Worm (Caenorhabditis elegans): ENCODE measurements around the gene R144.12.

R144.12 gene

DNA sequence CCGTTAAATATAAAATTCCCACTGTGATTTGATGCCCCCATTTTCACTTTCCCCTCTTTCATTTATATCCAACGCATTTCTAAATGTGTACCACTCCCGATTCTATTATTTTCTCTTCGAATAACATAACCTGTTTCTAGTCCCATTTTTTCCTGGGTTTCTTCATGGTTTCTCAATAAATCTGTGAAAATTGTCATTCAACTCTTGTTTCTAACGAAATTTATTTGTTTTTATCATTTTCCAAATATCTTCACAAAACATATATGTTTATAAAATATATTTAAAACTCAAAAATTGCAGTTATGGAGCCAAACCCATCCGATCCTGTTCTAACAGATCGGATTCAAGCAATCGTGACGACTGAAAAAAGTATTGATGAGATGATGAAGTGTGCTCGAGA is 14.1 kb upstream of the R144.12 start, which contains the start of gene mdt-11:
Gene mdt-11, plus strand, starts transcription at position 301 of the 400 bp plus-strand sequence.
- no peak for TF ChIP-seq unc-62 (GFP tag; optimal IDR thresholded peaks at IDR 0.05)

DNA sequence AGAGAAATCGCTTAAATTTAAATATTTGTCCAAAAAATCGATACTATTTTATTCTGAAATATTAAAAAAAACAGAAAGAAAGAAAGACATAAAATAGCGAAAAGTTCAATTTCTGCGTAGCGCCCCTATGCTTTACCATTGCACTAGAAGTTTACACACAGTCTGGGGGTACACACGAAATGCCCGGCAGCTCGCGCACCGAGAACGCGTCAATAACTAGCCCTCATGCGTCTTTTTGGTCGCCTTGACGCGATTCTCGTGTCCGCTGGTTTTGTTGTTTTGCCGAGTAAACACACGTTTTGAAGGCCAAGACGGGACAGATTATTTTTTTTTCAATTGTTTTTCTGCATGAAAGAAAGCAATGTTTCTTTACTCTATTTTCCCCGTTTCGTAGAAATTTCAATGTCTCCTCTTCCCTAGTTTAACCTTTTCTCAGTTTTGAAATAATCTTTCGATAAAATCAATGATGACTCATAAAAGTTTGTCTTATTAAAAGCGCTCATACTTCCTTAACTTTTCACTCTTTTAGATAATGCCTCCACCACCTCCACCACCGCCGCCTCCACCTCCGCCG is 11.4 kb upstream of the R144.12 start, which contains the start of gene wip-1:
Gene wip-1, plus strand, starts transcription at position 524 of the 574 bp plus-strand sequence.
- no peak for TF ChIP-seq unc-62 (GFP tag; optimal IDR thresholded peaks at IDR 0.05)

DNA sequence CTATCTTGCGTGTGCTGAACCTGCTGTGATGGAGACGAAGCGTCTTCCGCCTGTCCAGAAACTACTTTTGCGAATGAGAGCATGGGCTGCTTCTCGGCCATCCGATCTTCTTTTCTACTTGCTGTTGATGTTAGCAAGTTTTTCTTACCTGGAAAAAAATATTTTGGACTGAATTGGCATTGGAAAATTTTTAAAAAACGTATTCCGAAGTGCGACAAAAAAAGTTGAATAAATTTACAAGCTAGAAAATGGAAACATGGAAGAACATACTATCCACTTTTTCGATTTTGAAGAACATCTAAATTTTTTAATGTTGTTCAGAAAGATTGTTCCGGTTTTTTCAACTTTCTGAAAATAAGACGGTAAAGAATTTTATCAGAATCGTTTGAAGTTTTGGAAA is 10.8 kb upstream of the R144.12 start, which contains the start of gene larp-1:
Gene larp-1, minus strand, starts transcription at position 101 of the 400 bp plus-strand sequence.
- TF ChIP-seq unc-62 (GFP tag; optimal IDR thresholded peaks at IDR 0.05), result no peak

DNA sequence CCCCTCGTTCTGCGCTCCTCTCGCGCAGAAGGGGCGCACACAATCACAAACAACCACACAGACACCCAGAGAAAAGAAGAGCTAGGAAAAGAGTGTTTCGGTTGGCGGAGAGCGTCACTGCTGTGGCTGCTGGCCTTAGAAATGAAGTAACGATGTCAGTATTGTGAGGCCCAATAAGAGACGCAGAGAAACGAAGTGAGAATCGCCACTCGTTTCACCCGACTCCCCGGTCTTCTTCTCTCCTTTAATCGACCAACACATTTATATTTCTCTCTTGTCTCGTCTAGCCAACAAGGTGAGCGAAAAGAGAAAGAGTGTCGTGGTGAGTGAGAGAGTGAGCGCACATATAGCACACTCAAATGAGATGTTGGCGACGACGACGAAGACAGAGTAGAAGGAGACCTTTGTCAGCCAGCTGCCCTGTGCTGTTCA is 7.2 kb upstream of the R144.12 start:
- TF ChIP-seq unc-62 (GFP tag; optimal IDR thresholded peaks at IDR 0.05), result no peak

DNA sequence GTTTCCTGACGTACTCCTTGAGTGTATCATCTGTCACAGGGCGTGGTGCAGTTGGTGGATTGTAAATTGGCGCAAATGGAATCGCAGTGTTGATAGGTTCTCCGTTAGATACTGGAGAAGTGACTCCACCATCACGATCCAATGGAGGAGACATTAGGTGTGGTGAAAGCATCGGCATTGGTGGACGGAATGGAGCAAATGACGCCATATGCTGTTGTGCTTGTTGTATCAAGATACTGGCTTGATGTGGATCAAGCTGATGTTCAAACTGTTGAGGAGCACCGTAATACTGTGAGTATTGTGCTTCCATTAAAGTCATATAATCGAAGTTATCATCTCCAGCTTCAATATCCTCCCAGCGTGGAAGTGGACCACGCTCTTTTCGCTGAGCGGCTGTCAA is 5.7 kb upstream of the R144.12 start:
- no peak for TF ChIP-seq unc-62 (GFP tag; optimal IDR thresholded peaks at IDR 0.05)

DNA sequence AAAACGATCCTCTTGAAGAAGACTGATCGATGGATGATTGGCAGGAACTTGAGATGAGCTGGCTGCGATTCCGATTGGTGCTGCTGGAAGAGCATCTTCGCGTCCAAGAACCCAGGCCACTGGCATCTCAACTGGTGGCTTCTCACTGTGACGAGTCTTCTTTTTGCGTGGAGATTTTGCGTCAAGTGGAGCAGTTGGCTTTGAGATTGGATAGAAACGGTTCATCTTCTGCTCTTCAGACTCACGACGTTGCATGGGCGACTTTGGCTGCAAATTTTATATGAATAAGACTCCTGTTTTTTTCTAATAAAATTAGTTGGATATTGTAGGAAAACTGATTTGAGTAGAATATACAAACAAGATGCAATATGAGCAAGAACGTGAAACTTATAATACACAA is 3.9 kb upstream of the R144.12 start:
- no peak for TF ChIP-seq unc-62 (GFP tag; optimal IDR thresholded peaks at IDR 0.05)

DNA sequence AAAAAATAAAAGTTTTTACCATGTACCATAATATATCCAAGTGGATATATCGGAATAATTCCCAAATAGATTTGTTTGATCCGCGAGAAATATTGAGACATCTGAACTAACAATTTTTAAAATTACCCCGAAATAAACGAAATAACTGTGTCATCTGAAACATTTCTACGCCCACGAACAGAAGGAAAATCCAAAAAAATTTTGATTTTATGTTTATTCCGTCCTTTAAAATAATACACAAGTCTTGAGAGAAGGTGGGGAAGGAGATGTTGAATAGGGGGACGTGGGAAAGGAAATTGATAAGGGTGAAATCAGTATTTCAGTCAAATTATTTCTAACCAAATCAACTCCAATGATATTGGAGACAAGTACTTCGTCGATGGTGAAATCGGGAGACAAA is 1.9 kb upstream of the R144.12 start, which contains the start of gene R144.11:
Gene R144.11, minus strand, starts transcription at position 101 of the 400 bp plus-strand sequence.
- no peak for TF ChIP-seq unc-62 (GFP tag; optimal IDR thresholded peaks at IDR 0.05)

DNA sequence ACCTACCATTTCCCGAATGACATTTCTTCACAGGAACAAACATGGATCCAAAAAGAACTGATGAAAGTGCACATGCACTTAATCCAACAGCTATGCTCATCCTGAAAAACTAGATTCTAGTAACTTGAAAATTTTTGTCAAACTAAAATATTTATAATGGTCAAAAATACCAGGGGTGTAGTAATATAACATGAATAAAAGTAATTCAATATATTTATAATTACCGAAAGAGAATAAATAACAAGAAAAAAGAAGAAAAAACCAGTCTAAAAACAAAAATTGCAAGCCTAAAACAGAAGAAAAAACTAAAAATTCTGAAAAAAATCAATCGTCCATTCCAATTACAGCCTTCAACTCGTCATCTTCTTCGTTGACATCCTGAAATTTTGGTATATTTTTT is 2.2 kb downstream of the R144.12 start, which contains the start of gene R144.6:
Gene R144.6, minus strand, starts transcription at position 101 of the 400 bp plus-strand sequence.
- TF ChIP-seq unc-62 (GFP tag; optimal IDR thresholded peaks at IDR 0.05), result no peak

DNA sequence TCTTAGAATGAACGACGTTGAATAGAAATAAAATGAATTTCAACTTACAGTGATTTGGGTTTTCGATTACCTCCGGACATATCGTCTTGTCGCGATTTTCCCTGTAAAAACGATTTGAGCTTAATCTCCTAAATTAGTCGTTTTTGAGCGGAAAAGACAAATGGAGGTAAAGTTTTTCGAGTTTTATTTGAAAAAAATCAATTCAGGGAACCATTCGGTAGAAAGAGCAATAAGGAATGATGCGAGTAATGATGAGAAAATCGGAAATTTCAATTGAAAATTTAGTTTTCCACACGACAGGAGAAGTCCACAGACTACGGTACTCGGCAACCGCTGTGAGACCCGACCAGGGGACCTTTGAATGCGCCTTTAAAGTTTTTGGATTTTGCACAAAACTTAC is 4.5 kb downstream of the R144.12 start, which contains the start of gene R144.10:
Gene R144.10, minus strand, starts transcription at position 101 of the 400 bp plus-strand sequence.
- no peak for TF ChIP-seq unc-62 (GFP tag; optimal IDR thresholded peaks at IDR 0.05)

DNA sequence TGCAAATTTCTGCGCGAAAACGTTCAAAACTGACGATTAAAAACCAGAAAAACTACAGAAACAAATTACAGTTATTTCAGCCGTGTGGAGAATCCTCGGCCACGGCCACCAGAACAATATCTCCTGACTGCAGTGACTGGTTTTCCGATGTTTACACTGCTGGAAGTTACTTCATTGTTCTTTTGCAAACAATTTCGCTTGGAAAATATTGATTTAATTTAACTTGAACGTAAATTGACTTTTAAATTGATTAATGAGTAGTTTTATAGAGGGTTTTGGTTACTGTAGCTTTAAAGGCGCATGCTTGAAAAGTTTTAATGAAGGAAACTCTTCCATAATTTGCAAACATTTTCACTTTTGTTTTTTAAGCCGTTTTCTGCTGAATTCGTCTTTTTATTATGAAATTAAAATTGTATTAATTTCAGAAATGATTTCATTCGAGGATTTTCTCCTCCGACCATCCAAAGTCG is 7.8 kb downstream of the R144.12 start, which contains the start of gene smcr-8:
Gene smcr-8, plus strand, starts transcription at position 420 of the 470 bp plus-strand sequence.
- TF ChIP-seq unc-62 (GFP tag; optimal IDR thresholded peaks at IDR 0.05), result no peak

DNA sequence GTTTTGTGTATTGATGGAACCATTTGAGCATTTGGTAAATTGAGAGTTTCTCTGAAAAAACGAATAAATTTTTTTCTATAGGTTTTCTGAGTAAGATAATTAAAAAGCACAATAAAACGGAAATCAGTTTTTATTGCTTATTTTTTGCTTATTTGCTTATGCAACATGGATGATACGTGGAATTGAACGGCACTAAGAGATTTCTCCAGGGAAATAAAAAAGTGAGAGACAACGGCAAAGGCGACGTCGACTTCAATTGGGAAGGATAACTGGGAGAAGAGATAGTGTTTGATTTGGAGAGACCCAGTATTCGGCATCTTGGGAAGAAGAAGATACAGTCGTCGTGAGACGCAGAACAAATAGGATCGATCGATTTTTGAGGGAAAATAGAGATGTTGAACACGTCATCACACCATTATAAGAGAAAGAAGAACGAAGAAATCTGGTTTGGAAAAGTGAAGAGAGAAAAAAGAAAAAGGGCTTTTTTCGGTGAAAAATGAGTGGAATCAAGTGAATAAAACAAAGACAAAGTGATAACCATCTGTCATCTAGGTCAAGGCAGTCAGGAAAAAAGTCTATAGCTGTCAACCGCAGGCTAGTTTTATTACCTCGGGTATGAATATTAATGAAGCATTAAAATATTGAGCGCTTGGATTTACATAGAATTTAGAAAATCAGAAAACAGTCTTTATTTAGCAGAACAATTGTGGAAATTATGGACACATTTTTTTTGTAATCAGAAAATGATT is 8.5 kb downstream of the R144.12 start, which contains the start of gene tmem-131:
Gene tmem-131, minus strand, starts transcription at position 51 of the 749 bp plus-strand sequence.
- TF ChIP-seq unc-62 (GFP tag; optimal IDR thresholded peaks at IDR 0.05), result no peak

DNA sequence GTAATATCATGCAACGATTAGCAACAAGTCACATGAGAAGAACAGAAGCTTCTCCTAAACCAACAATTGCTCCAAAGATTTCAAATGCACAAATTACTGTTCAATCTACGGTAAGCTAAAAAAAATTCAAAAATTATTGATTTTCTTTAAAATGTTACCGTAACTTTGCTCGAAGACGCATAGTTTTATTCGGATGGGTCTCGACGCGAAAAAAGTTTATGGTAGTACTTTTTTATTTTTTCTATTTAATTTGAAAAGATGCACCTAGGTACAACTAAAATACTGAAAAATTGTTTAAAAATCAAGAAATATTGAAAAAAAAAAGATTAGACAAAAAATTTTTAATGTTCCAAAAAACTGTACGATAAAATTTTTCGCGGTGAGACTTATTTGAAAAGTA is 19.1 kb downstream of the R144.12 start:
- TF ChIP-seq unc-62 (GFP tag; optimal IDR thresholded peaks at IDR 0.05), result no peak

DNA sequence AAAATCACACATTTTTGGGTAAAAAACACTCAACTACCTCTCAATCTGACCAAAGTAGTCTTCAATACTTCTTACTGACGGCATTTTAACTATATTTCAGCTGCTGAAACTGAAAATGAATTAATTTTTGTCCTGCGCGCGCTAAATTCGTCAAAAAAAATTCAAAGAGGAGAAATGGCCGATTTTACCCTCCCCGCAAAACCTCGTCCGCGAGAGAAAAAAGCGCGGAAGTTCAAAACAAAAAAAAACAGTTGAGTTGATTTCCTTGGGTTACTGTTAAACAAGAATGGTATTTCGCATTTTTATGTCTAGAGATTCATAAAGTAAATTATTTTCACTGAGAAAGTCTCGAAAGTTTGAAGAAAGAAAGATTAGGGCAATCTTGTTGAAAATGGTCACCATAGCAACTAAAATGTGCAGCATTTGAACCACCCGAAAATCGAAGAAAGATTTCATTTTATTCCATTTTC is 20.0 kb downstream of the R144.12 start, which contains the start of the genes C27F2.10 and wdr-60:
Gene C27F2.10, minus strand, starts transcription at position 109 of the 470 bp plus-strand sequence.
Gene wdr-60, plus strand, starts transcription at position 420 of the 470 bp plus-strand sequence.
- no peak for TF ChIP-seq unc-62 (GFP tag; optimal IDR thresholded peaks at IDR 0.05)

DNA sequence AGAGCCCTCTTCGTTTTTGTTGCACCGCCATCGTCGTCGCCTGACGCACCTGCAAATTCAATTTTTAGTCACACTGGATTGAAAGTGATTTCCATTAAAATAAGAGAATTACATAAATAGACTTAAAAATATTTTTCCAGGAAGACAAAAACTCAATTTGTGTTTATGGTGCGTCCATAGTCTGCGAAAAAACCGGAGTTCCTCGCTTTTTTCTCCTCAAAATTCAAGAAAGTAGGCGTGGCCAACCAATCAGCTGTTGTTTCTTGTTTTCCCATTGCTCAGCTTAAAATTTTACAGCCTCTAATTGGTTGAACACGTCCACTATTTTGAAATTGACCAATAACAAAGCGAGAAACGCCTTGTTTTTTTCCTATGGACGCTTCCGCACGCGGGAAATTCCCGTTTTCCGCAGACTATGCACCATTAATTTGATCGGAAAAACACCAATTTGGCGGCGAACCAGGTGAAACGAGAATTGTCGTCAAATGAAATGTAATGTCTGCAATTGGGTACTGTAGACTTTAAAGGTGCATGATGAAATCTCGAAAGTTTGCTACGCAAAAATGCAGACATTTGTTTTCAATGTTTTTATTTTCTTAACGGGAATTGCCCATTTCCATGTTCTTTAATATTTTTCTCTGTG is 22.2 kb downstream of the R144.12 start, which contains the start of gene C27F2.7:
Gene C27F2.7, minus strand, starts transcription at position 51 of the 643 bp plus-strand sequence.
- no peak for TF ChIP-seq unc-62 (GFP tag; optimal IDR thresholded peaks at IDR 0.05)

DNA sequence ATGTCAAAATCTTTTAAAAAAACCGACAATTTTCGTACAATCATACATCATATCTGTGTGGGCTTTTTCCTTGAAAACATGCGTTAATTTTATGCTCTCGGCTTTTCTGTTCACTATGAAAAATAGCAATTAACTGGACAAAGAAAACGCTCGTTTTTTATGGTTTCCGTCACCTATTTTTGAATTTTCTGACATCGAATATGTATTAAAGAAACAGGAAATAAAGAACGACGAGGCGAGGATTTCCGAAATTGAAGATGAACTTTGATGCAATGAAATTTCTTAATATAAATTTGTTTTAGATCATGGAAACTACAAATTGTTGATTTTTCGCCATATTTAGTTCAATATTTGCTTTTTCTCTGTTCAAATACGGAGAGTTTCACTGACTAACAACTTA is 22.8 kb downstream of the R144.12 start:
- TF ChIP-seq unc-62 (GFP tag; optimal IDR thresholded peaks at IDR 0.05), result no peak

Data from whole organism, dauer.